Worm (Caenorhabditis elegans) whole organism, late embryonic: ENCODE results near the gene pqn-73.

ENCODE experiments used
- F13H6.1 ChIP-seq: sonication (generic microtip); optimal IDR thresholded peaks from 2 replicates; lab custom pipeline; 2016; ENCODE audit warnings: missing genetic modification characterization, missing compliant biosample characterization
- K09A11.1 ChIP-seq: sonication (generic microtip); optimal IDR thresholded peaks from 2 replicates; lab custom pipeline; 2017; ENCODE audit warnings: antibody characterized with exemption, mild to moderate bottlenecking, missing genetic modification characterization, missing compliant biosample characterization; ENCODE audit not compliant: insufficient read depth
- ceh-14 ChIP-seq: sonication (generic microtip); optimal IDR thresholded peaks from 2 replicates; lab custom pipeline; 2016; ENCODE audit warnings: missing genotype, missing genetic modification characterization, missing compliant biosample characterization
- ceh-19 ChIP-seq: fragments of 200-800 bp; sonication (Bioruptor generic); optimal IDR thresholded peaks from 2 replicates; lab custom pipeline; 2018; ENCODE audit warnings: mild to moderate bottlenecking, missing genetic modification characterization, missing compliant biosample characterization
- ceh-6 ChIP-seq: fragments of 200-800 bp; sonication (Bioruptor generic); optimal IDR thresholded peaks from 2 replicates; lab custom pipeline; 2018; ENCODE audit warnings: mild to moderate bottlenecking, missing genetic modification characterization, missing compliant biosample characterization
- dmd-4 ChIP-seq: sonication (generic microtip); optimal IDR thresholded peaks from 2 replicates; lab custom pipeline; 2016; ENCODE audit warnings: borderline replicate concordance, missing genetic modification characterization, missing compliant biosample characterization
- dve-1 ChIP-seq: sonication (generic microtip); optimal IDR thresholded peaks from 2 replicates; lab custom pipeline; 2017; ENCODE audit warnings: antibody characterized with exemption, mild to moderate bottlenecking, missing genetic modification characterization, missing compliant biosample characterization
- fkh-10 ChIP-seq: fragments of 150-350 bp; optimal IDR thresholded peaks from 2 replicates; lab custom pipeline; 2014; ENCODE audit warnings: missing biosample characterization, missing genetic modification reagents, missing genetic modification characterization
- hlh-13 ChIP-seq: fragments of 200-800 bp; sonication (Bioruptor generic); optimal IDR thresholded peaks from 2 replicates; lab custom pipeline; 2018; ENCODE audit warnings: mild to moderate bottlenecking, missing genetic modification characterization, missing compliant biosample characterization
- pha-4 ChIP-seq: fragments of 150-350 bp; optimal IDR thresholded peaks from 2 replicates; lab custom pipeline; 2018; ENCODE audit warnings: missing biosample characterization, missing genetic modification reagents, missing genetic modification characterization
- pqm-1 ChIP-seq: sonication (generic microtip); optimal IDR thresholded peaks from 2 replicates; lab custom pipeline; 2016; ENCODE audit warnings: missing genetic modification characterization, missing compliant biosample characterization
- sdc-2 ChIP-seq: sonication (generic microtip); optimal IDR thresholded peaks from 2 replicates; lab custom pipeline; 2016; ENCODE audit warnings: missing genotype, missing genetic modification characterization, missing compliant biosample characterization

DNA sequence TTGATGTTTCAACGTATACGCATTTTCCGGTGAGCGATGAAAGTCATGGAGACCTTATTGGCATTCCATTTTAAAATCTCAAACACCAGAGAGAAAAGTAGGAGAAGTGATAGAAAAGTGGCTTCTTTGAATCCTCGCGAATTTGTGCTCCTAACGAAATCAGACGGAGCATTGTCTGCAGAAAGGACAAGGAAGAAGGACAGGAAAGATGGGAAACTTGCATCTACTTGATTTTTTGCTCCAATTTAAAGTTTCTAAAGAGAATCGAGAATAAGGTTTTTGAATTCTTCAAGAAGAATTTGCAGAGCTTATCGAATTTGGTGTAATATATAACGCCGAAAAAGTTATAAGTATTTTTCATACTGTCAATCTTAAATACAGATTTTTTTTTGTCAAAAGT is 10.6 kb downstream of the pqn-73 start:
- no peak for TF ChIP-seq pha-4 (tag; lab: Kevin White, UChicago)
- no peak for TF ChIP-seq ceh-19 (GFP tag; lab: Kevin White, UChicago)
- TF ChIP-seq pqm-1 = no peak
- no peak for TF ChIP-seq fkh-10 (GFP tag; lab: Kevin White, UChicago)
- no peak for TF ChIP-seq hlh-13
- no peak for TF ChIP-seq F13H6.1 (tag; lab: Kevin White, UChicago)
- TF ChIP-seq dve-1 = no peak
- no peak for TF ChIP-seq sdc-2 (tag; lab: Kevin White, UChicago)
- no peak for TF ChIP-seq ceh-14 (tag; lab: Kevin White, UChicago)
- TF ChIP-seq ceh-6 = no peak
- TF ChIP-seq dmd-4 (tag; lab: Kevin White, UChicago) = no peak
- no peak for TF ChIP-seq K09A11.1 (tag; lab: Kevin White, UChicago)
